Worm (Caenorhabditis elegans) whole organism, mixed stage, embryonic: Measurements from ENCODE around the gene algn-11.

Source experiments
- bed-3 ChIP-seq: fragments of 200-800 bp; sonication (Bioruptor generic); optimal IDR thresholded peaks from 3 replicates; lab custom pipeline; 2018; ENCODE audit warnings: mild to moderate bottlenecking, missing genetic modification characterization, moderate library complexity, missing compliant biosample characterization
- blmp-1 ChIP-seq: fragments of 150-350 bp; optimal IDR thresholded peaks from 2 replicates; lab custom pipeline; 2014; ENCODE audit warnings: missing biosample characterization, missing genetic modification characterization
- ceh-39 ChIP-seq: fragments of 150-350 bp; optimal IDR thresholded peaks from 2 replicates; lab custom pipeline; 2014; ENCODE audit warnings: missing biosample characterization, missing genetic modification characterization
- ceh-43 ChIP-seq: fragments of 200-800 bp; sonication (Bioruptor generic); optimal IDR thresholded peaks from 2 replicates; lab custom pipeline; 2018; ENCODE audit warnings: mild to moderate bottlenecking, missing genetic modification characterization, moderate library complexity, missing compliant biosample characterization
- ces-1 ChIP-seq: fragments of 150-350 bp; optimal IDR thresholded peaks from 2 replicates; lab custom pipeline; 2014; ENCODE audit warnings: missing biosample characterization, missing genetic modification reagents, missing genetic modification characterization
- cnd-1 ChIP-seq: fragments of 200-800 bp; sonication (Bioruptor generic); optimal IDR thresholded peaks from 2 replicates; lab custom pipeline; 2018; ENCODE audit warnings: mild to moderate bottlenecking, missing genetic modification characterization, missing compliant biosample characterization
- drap-1 ChIP-seq: fragments of 200-800 bp; sonication (Bioruptor generic); optimal IDR thresholded peaks from 3 replicates; lab custom pipeline; 2018; ENCODE audit warnings: mild to moderate bottlenecking, missing genetic modification characterization, missing compliant biosample characterization
- elt-1 ChIP-seq: sonication (generic microtip); optimal IDR thresholded peaks from 2 replicates; lab custom pipeline; 2017; ENCODE audit warnings: missing genetic modification characterization, mild to moderate bottlenecking, missing compliant biosample characterization, antibody characterized with exemption, moderate library complexity, borderline replicate concordance; ENCODE audit not compliant: insufficient read depth
- elt-3 ChIP-seq: fragments of 150-350 bp; optimal IDR thresholded peaks from 2 replicates; lab custom pipeline; 2014; ENCODE audit warnings: missing biosample characterization, missing genetic modification characterization
- flh-1 ChIP-seq: fragments of 200-800 bp; sonication (Bioruptor generic); optimal IDR thresholded peaks from 2 replicates; lab custom pipeline; 2018; ENCODE audit warnings: mild to moderate bottlenecking, missing genetic modification characterization, moderate library complexity, missing compliant biosample characterization
- ham-2 ChIP-seq: fragments of 200-800 bp; sonication (Bioruptor generic); optimal IDR thresholded peaks from 2 replicates; lab custom pipeline; 2018; ENCODE audit warnings: mild to moderate bottlenecking, missing genetic modification characterization, missing compliant biosample characterization
- hlh-1 ChIP-seq: fragments of 150-350 bp; optimal IDR thresholded peaks from 2 replicates; lab custom pipeline; 2014; ENCODE audit warnings: missing biosample characterization, missing genetic modification reagents, missing genetic modification characterization
- lin-32 ChIP-seq: fragments of 200-800 bp; sonication (Bioruptor generic); optimal IDR thresholded peaks from 2 replicates; lab custom pipeline; 2018; ENCODE audit warnings: mild to moderate bottlenecking, missing genetic modification characterization, missing compliant biosample characterization
- lsy-2 ChIP-seq: fragments of 150-350 bp; optimal IDR thresholded peaks from 2 replicates; lab custom pipeline; 2014; ENCODE audit warnings: missing biosample characterization, missing genetic modification characterization
- mab-5 ChIP-seq: fragments of 150-350 bp; optimal IDR thresholded peaks from 2 replicates; lab custom pipeline; 2014; ENCODE audit warnings: missing biosample characterization, missing genetic modification characterization
- mep-1 ChIP-seq: fragments of 150-350 bp; optimal IDR thresholded peaks from 2 replicates; lab custom pipeline; 2017; ENCODE audit warnings: missing biosample characterization, missing genetic modification reagents, missing genetic modification characterization, inconsistent platforms
- mls-2 ChIP-seq: sonication (generic microtip); optimal IDR thresholded peaks from 2 replicates; lab custom pipeline; 2016; ENCODE audit warnings: mild to moderate bottlenecking, missing genetic modification characterization, moderate library complexity, missing compliant biosample characterization
- nhr-12 ChIP-seq: fragments of 150-350 bp; optimal IDR thresholded peaks from 2 replicates; lab custom pipeline; 2014; ENCODE audit warnings: missing biosample characterization, missing genetic modification characterization
- nhr-2 ChIP-seq: fragments of 150-350 bp; optimal IDR thresholded peaks from 2 replicates; lab custom pipeline; 2014; ENCODE audit warnings: missing biosample characterization, missing genetic modification characterization
- nhr-237 ChIP-seq: fragments of 150-350 bp; optimal IDR thresholded peaks from 2 replicates; lab custom pipeline; 2014; ENCODE audit warnings: missing biosample characterization, missing genetic modification characterization
- nhr-76 ChIP-seq: sonication (generic microtip); optimal IDR thresholded peaks from 2 replicates; lab custom pipeline; 2017; ENCODE audit warnings: missing biosample characterization, missing genetic modification characterization
- pha-4 ChIP-seq: fragments of 150-350 bp; optimal IDR thresholded peaks from 2 replicates; lab custom pipeline; 2018; ENCODE audit warnings: missing biosample characterization, missing genetic modification reagents, missing genetic modification characterization
- sem-2 ChIP-seq: fragments of 200-800 bp; sonication (Bioruptor generic); optimal IDR thresholded peaks from 2 replicates; lab custom pipeline; 2018; ENCODE audit warnings: mild to moderate bottlenecking, missing genetic modification characterization, missing compliant biosample characterization
- snpc-4 ChIP-seq: fragments of 150-350 bp; optimal IDR thresholded peaks from 2 replicates; lab custom pipeline; 2014; ENCODE audit warnings: missing biosample characterization, missing genetic modification characterization
- sptf-1 ChIP-seq: sonication (generic microtip); optimal IDR thresholded peaks from 2 replicates; lab custom pipeline; 2017; ENCODE audit warnings: mild to moderate bottlenecking, missing genetic modification characterization, moderate library complexity, missing compliant biosample characterization
- tbx-8 ChIP-seq: fragments of 200-800 bp; sonication (Bioruptor generic); optimal IDR thresholded peaks from 2 replicates; lab custom pipeline; 2018; ENCODE audit warnings: mild to moderate bottlenecking, missing genetic modification characterization, moderate library complexity, missing compliant biosample characterization
- unc-120 ChIP-seq: sonication (generic microtip); optimal IDR thresholded peaks from 2 replicates; lab custom pipeline; 2017; ENCODE audit warnings: missing genetic modification characterization, missing compliant biosample characterization; ENCODE audit not compliant: poor library complexity, severe bottlenecking
- unc-39 ChIP-seq: fragments of 150-350 bp; optimal IDR thresholded peaks from 2 replicates; lab custom pipeline; 2014; ENCODE audit warnings: missing biosample characterization, missing genetic modification characterization
- unc-62 ChIP-seq: fragments of 150-350 bp; optimal IDR thresholded peaks from 2 replicates; lab custom pipeline; 2014; ENCODE audit warnings: missing biosample characterization, missing genetic modification reagents, missing genetic modification characterization
- zip-8 ChIP-seq: fragments of 150-350 bp; optimal IDR thresholded peaks from 2 replicates; lab custom pipeline; 2014; ENCODE audit warnings: missing biosample characterization, missing genetic modification characterization
- ztf-11 ChIP-seq: fragments of 150-350 bp; optimal IDR thresholded peaks from 2 replicates; lab custom pipeline; 2014; ENCODE audit warnings: missing biosample characterization, missing genetic modification characterization

algn-11 gene

ce11 chrIII:7297045-7297680, 6.8 kb upstream of the algn-11 start:
- no peak for TF ChIP-seq mab-5 (tag; lab: Kevin White, UChicago)
- TF ChIP-seq bed-3 (GFP tag; lab: Kevin White, UChicago): no peak
- TF ChIP-seq sem-2 (GFP tag; lab: Kevin White, UChicago): no peak
- no peak for TF ChIP-seq ces-1 (GFP tag; lab: Kevin White, UChicago)
- TF ChIP-seq cnd-1 (tag; lab: Kevin White, UChicago): no peak
- TF ChIP-seq unc-39 (tag; lab: Kevin White, UChicago): no peak
- TF ChIP-seq unc-120 (tag; lab: Kevin White, UChicago): no peak
- no peak for TF ChIP-seq nhr-12
- no peak for TF ChIP-seq ceh-43 (GFP tag; lab: Kevin White, UChicago)
- TF ChIP-seq elt-3 (tag; lab: Kevin White, UChicago): no peak
- no peak for TF ChIP-seq flh-1

- TF ChIP-seq flh-1: no peak
- no peak for TF ChIP-seq pha-4 (tag; lab: Kevin White, UChicago)
- TF ChIP-seq sptf-1 (tag; lab: Kevin White, UChicago): no peak
- no peak for TF ChIP-seq mab-5 (tag; lab: Kevin White, UChicago)
- no peak for TF ChIP-seq ces-1 (GFP tag; lab: Kevin White, UChicago)
- no peak for TF ChIP-seq nhr-237 (tag; lab: Kevin White, UChicago)
- TF ChIP-seq unc-39 (tag; lab: Kevin White, UChicago): no peak
- TF ChIP-seq elt-3 (tag; lab: Kevin White, UChicago): no peak
- no peak for TF ChIP-seq ceh-43 (GFP tag; lab: Kevin White, UChicago)
- TF ChIP-seq mep-1 (tag; lab: Kevin White, UChicago): no peak
- TF ChIP-seq lin-32: no peak
- TF ChIP-seq snpc-4 (tag; lab: Kevin White, UChicago): no peak
- no peak for TF ChIP-seq elt-1 (tag; lab: Kevin White, UChicago)
- TF ChIP-seq unc-120 (tag; lab: Kevin White, UChicago): no peak
- no peak for TF ChIP-seq ham-2 (GFP tag; lab: Kevin White, UChicago)
- TF ChIP-seq mls-2: no peak
- no peak for TF ChIP-seq bed-3 (GFP tag; lab: Kevin White, UChicago)
- no peak for TF ChIP-seq ceh-39
- TF ChIP-seq ztf-11: no peak
- no peak for TF ChIP-seq tbx-8 (GFP tag; lab: Kevin White, UChicago)
- TF ChIP-seq, all 35 proteins: peak for 0
Measured at ce11 chrIII:7296092-7296668, 5.8 kb upstream of the algn-11 start.

ce11 chrIII:7293075-7293684, 2.8 kb upstream of the algn-11 start, which contains the start of gene cwf-19L2:
Gene cwf-19L2 (plus strand): TSS chrIII:7293634.
- TF ChIP-seq mls-2 (no peak), lsy-2 (peak; percentile 89)

ce11 chrIII:7292569-7292968, 2.2 kb upstream of the algn-11 start:
- TF ChIP-seq blmp-1 (tag; lab: Kevin White, UChicago): peak; percentile 59
- TF ChIP-seq ceh-39: no peak

- TF ChIP-seq ces-1 (GFP tag; lab: Kevin White, UChicago) (peak; percentile 70), nhr-76 (tag; lab: Kevin White, UChicago) (no peak)
Measured at ce11 chrIII:7291216-7291615, 854 bp upstream of the algn-11 start.

- TF ChIP-seq unc-62 (GFP tag; lab: Kevin White, UChicago) (no peak), hlh-1 (tag; lab: Kevin White, UChicago) (no peak), drap-1 (no peak), flh-1 (no peak), ham-2 (GFP tag; lab: Kevin White, UChicago) (no peak), ztf-11 (no peak), zip-8 (tag; lab: Kevin White, UChicago) (no peak), tbx-8 (GFP tag; lab: Kevin White, UChicago) (no peak), snpc-4 (tag; lab: Kevin White, UChicago) (no peak), nhr-2 (tag; lab: Kevin White, UChicago) (no peak), nhr-76 (tag; lab: Kevin White, UChicago) (no peak), unc-120 (tag; lab: Kevin White, UChicago) (no peak), elt-3 (tag; lab: Kevin White, UChicago) (no peak), nhr-237 (tag; lab: Kevin White, UChicago) (no peak), lsy-2 (no peak), ces-1 (GFP tag; lab: Kevin White, UChicago) (no peak)
- TF ChIP-seq, all 35 proteins: peak for 0
Measured at ce11 chrIII:7287503-7287902, 2.9 kb downstream of the algn-11 start, which contains the start of gene ykt-6. Gene ykt-6 (minus strand): TSS chrIII:7287603.
